In genomic region chrV:14322743-14323142, ce11 we compare ENCODE assay signal across 7 worm cellular contexts.
TF ChIP-seq lines count a peak whose summit lies in the region.

TSS of gene F47B8.3 (minus strand) at chrV:14323003.

TF ChIP-seq in whole organism, L1 larva, 84 proteins besides CTCF, POLR2A, EP300 and RAD21 (continues in another document):
- TF ChIP-seq mep-1 (tag; optimal IDR thresholded peaks at IDR 0.05; lab: Kevin White, UChicago) (peak; percentile 77), xbp-1 (tag; optimal IDR thresholded peaks at IDR 0.05; lab: Kevin White, UChicago) (no peak), ztf-4 (tag; optimal IDR thresholded peaks at IDR 0.05; lab: Kevin White, UChicago) (no peak), ama-1 (optimal IDR thresholded peaks at IDR 0.05; lab: Kevin White, UChicago) (no peak), fos-1 (tag; optimal IDR thresholded peaks at IDR 0.05; lab: Kevin White, UChicago) (peak; percentile 22), C16A3.4 (tag; optimal IDR thresholded peaks at IDR 0.05; lab: Kevin White, UChicago) (no peak), mab-9 (GFP tag; IDR thresholded peaks at IDR 0.05; lab: Robert Waterston, UW) (no peak), lir-3 (tag; optimal IDR thresholded peaks at IDR 0.05; lab: Kevin White, UChicago; ENCODE audit: poor library complexity) (peak; percentile 9), unc-62 (GFP tag; optimal IDR thresholded peaks at IDR 0.05; lab: Kevin White, UChicago) (no peak), mdl-1 (tag; optimal IDR thresholded peaks at IDR 0.05; lab: Kevin White, UChicago) (peak in 1 of 2 experiments; percentile 59), nhr-12 (tag; optimal IDR thresholded peaks at IDR 0.05; lab: Kevin White, UChicago) (no peak), tbx-2 (tag; optimal IDR thresholded peaks at IDR 0.05; lab: Kevin White, UChicago) (no peak), elt-2 (tag; optimal IDR thresholded peaks at IDR 0.05; lab: Kevin White, UChicago) (no peak)

TF ChIP-seq in whole organism, L2 larva, 48 proteins besides CTCF, POLR2A, EP300 and RAD21 (continues in another document):
- TF ChIP-seq elt-1 (tag; optimal IDR thresholded peaks at IDR 0.05; lab: Kevin White, UChicago) (no peak), nhr-237 (tag; optimal IDR thresholded peaks at IDR 0.05; lab: Kevin White, UChicago) (no peak), snpc-4 (tag; optimal IDR thresholded peaks at IDR 0.05; lab: Kevin White, UChicago) (peak; percentile 46), crh-2 (tag; optimal IDR thresholded peaks at IDR 0.05; lab: Kevin White, UChicago) (peak; percentile 56), lin-39 (tag; optimal IDR thresholded peaks at IDR 0.05; lab: Kevin White, UChicago) (no peak), egl-27 (tag; optimal IDR thresholded peaks at IDR 0.05; lab: Kevin White, UChicago) (no peak), mbf-1 (tag; optimal IDR thresholded peaks at IDR 0.05; lab: Kevin White, UChicago) (no peak), ceh-82 (tag; optimal IDR thresholded peaks at IDR 0.05; lab: Kevin White, UChicago) (no peak), mdl-1 (tag; optimal IDR thresholded peaks at IDR 0.05; lab: Kevin White, UChicago) (no peak), F13H6.1 (tag; optimal IDR thresholded peaks at IDR 0.05; lab: Kevin White, UChicago) (peak; percentile 15), lin-13 (GFP tag; optimal IDR thresholded peaks at IDR 0.05; lab: Kevin White, UChicago) (peak; percentile 25), sma-3 (GFP tag; optimal IDR thresholded peaks at IDR 0.05; lab: Kevin White, UChicago) (no peak), blmp-1 (tag; optimal IDR thresholded peaks at IDR 0.05; lab: Kevin White, UChicago; ENCODE audit: insufficient read depth) (no peak), ztf-1 (GFP tag; conservative IDR thresholded peaks at IDR 0.05; lab: Robert Waterston, UW) (no peak)

TF ChIP-seq in whole organism, L3 larva, 47 proteins besides CTCF, POLR2A, EP300 and RAD21:
- TF ChIP-seq hmg-11 (tag; optimal IDR thresholded peaks at IDR 0.05; lab: Kevin White, UChicago) = peak; percentile 43
- peak; percentile 14 for TF ChIP-seq skn-1 (tag; optimal IDR thresholded peaks at IDR 0.05; lab: Kevin White, UChicago)
- TF ChIP-seq nhr-11 (tag; optimal IDR thresholded peaks at IDR 0.05; lab: Kevin White, UChicago) = no peak
- TF ChIP-seq elt-3 (tag; optimal IDR thresholded peaks at IDR 0.05; lab: Kevin White, UChicago) = no peak
- peak; percentile 45 for TF ChIP-seq nhr-25 (tag; optimal IDR thresholded peaks at IDR 0.05; lab: Kevin White, UChicago)
- TF ChIP-seq nfya-1 (tag; optimal IDR thresholded peaks at IDR 0.05; lab: Kevin White, UChicago; ENCODE audit: insufficient read depth) = peak; percentile 69
- no peak for TF ChIP-seq ceh-82 (tag; optimal IDR thresholded peaks at IDR 0.05; lab: Kevin White, UChicago)
- TF ChIP-seq snpc-4 (tag; optimal IDR thresholded peaks at IDR 0.05; lab: Kevin White, UChicago) = peak; percentile 17
- TF ChIP-seq nhr-23 (tag; optimal IDR thresholded peaks at IDR 0.05; lab: Kevin White, UChicago) = peak; percentile 6
- peak; percentile 15 for TF ChIP-seq lin-15B (tag; optimal IDR thresholded peaks at IDR 0.05; lab: Kevin White, UChicago)
- peak; percentile 5 for TF ChIP-seq ama-1 (optimal IDR thresholded peaks at IDR 0.05; lab: Kevin White, UChicago)
- peak; percentile 63 for TF ChIP-seq pha-4 (tag; optimal IDR thresholded peaks at IDR 0.05; lab: Kevin White, UChicago)
- TF ChIP-seq jun-1 (tag; optimal IDR thresholded peaks at IDR 0.05; lab: Kevin White, UChicago) = no peak
- TF ChIP-seq egl-5 (tag; optimal IDR thresholded peaks at IDR 0.05; lab: Kevin White, UChicago) = peak; percentile 27

TF ChIP-seq in whole organism, L4 larva, 104 proteins besides CTCF, POLR2A, EP300 and RAD21 (continues in another document):
- no peak for TF ChIP-seq saeg-2 (GFP tag; IDR thresholded peaks at IDR 0.05; lab: Robert Waterston, UW)
- no peak for TF ChIP-seq Y5F2A.4 (GFP tag; optimal IDR thresholded peaks at IDR 0.05; lab: Kevin White, UChicago)
- TF ChIP-seq hlh-30 (tag; optimal IDR thresholded peaks at IDR 0.05; lab: Kevin White, UChicago; ENCODE audit: insufficient read depth) = peak; percentile 75
- TF ChIP-seq rbr-2 (tag; optimal IDR thresholded peaks at IDR 0.05; lab: Kevin White, UChicago) = peak; percentile 19
- no peak for TF ChIP-seq daf-16 (GFP tag; optimal IDR thresholded peaks at IDR 0.05; lab: Kevin White, UChicago)
- peak; percentile 9 for TF ChIP-seq daf-16 (tag; optimal IDR thresholded peaks at IDR 0.05; lab: Kevin White, UChicago)
- no peak for TF ChIP-seq ZK337.2 (GFP tag; IDR thresholded peaks at IDR 0.05; lab: Robert Waterston, UW)
- no peak for TF ChIP-seq ceh-20 (GFP tag; IDR thresholded peaks at IDR 0.05; lab: Robert Waterston, UW)
- TF ChIP-seq snpc-1.2 (GFP tag; IDR thresholded peaks at IDR 0.05; lab: Robert Waterston, UW) = no peak
- TF ChIP-seq skn-1 (tag; optimal IDR thresholded peaks at IDR 0.05; lab: Kevin White, UChicago) = no peak
- TF ChIP-seq nhr-6 (tag; optimal IDR thresholded peaks at IDR 0.05; lab: Kevin White, UChicago) = peak; percentile 42
- TF ChIP-seq hmg-1.1 (GFP tag; IDR thresholded peaks at IDR 0.05; lab: Robert Waterston, UW) = peak; percentile 48
- TF ChIP-seq dve-1 (tag; optimal IDR thresholded peaks at IDR 0.05; lab: Kevin White, UChicago; ENCODE audit: insufficient read depth) = peak; percentile 3
- peak in 1 of 2 experiments; percentile 70 for TF ChIP-seq mdl-1 (tag; optimal IDR thresholded peaks at IDR 0.05; lab: Kevin White, UChicago)

TF ChIP-seq in whole organism, late embryonic, 69 proteins besides CTCF, POLR2A, EP300 and RAD21:
- TF ChIP-seq ceh-31 (tag; optimal IDR thresholded peaks at IDR 0.05; lab: Kevin White, UChicago) (no peak), nfya-1 (tag; optimal IDR thresholded peaks at IDR 0.05; lab: Kevin White, UChicago) (peak; percentile 13)

TF ChIP-seq in whole organism, mixed stage, embryonic, 35 proteins besides CTCF, POLR2A, EP300 and RAD21:
- TF ChIP-seq flh-1 (GFP tag; optimal IDR thresholded peaks at IDR 0.05; lab: Kevin White, UChicago) (no peak), ces-1 (GFP tag; optimal IDR thresholded peaks at IDR 0.05; lab: Kevin White, UChicago) (peak; percentile 17)
TF ChIP-seq in whole organism, mixed stage, embryonic: peak in this region for 1.

TF ChIP-seq in whole organism, young adult, 124 proteins besides CTCF, POLR2A, EP300 and RAD21:
- TF ChIP-seq rpc-1 (optimal IDR thresholded peaks at IDR 0.05; lab: Kevin White, UChicago) (no peak), rpc-1 (tag; optimal IDR thresholded peaks at IDR 0.05; lab: Kevin White, UChicago) (no peak), mes-4 (tag; optimal IDR thresholded peaks at IDR 0.05; lab: Kevin White, UChicago) (no peak), sptf-2 (GFP tag; optimal IDR thresholded peaks at IDR 0.05; lab: Kevin White, UChicago) (no peak), cebp-1 (GFP tag; IDR thresholded peaks at IDR 0.05; lab: Robert Waterston, UW) (no peak), cebp-1 (tag; optimal IDR thresholded peaks at IDR 0.05; lab: Kevin White, UChicago) (peak; percentile 70), T07F8.4 (tag; optimal IDR thresholded peaks at IDR 0.05; lab: Kevin White, UChicago) (no peak), hlh-12 (tag; optimal IDR thresholded peaks at IDR 0.05; lab: Kevin White, UChicago) (no peak), B0336.3 (GFP tag; IDR thresholded peaks at IDR 0.05; lab: Robert Waterston, UW) (no peak), hmg-1.2 (GFP tag; IDR thresholded peaks at IDR 0.05; lab: Robert Waterston, UW) (peak; percentile 75; the same call in 1 of the 2 replicates)
